Worm (Caenorhabditis elegans) whole organism, L3 larva: ENCODE data around the gene dgk-4.

Experiments
- R02D3.7 ChIP-seq: fragments of 150-350 bp; optimal IDR thresholded peaks from 2 replicates; lab custom pipeline; 2014; ENCODE audit warnings: missing biosample characterization, missing genetic modification characterization
- ZK546.5 ChIP-seq: sonication (generic microtip); optimal IDR thresholded peaks from 2 replicates; lab custom pipeline; 2017; ENCODE audit warnings: missing biosample characterization, missing genetic modification characterization
- fkh-10 ChIP-seq: sonication (generic microtip); optimal IDR thresholded peaks from 2 replicates; lab custom pipeline; 2017; ENCODE audit warnings: missing biosample characterization, missing genetic modification reagents, missing genetic modification characterization
- fos-1 ChIP-seq: fragments of 150-350 bp; optimal IDR thresholded peaks from 2 replicates; lab custom pipeline; 2014; ENCODE audit warnings: missing biosample characterization, missing genetic modification characterization
- nhr-11 ChIP-seq: fragments of 150-350 bp; optimal IDR thresholded peaks from 2 replicates; lab custom pipeline; 2014; ENCODE audit warnings: missing biosample characterization, missing genetic modification characterization
- nhr-23 ChIP-seq: fragments of 150-350 bp; optimal IDR thresholded peaks from 2 replicates; lab custom pipeline; 2014; ENCODE audit warnings: missing biosample characterization, missing genetic modification reagents, missing genetic modification characterization
- nhr-25 ChIP-seq: sonication (generic microtip); optimal IDR thresholded peaks from 2 replicates; lab custom pipeline; 2017; ENCODE audit warnings: missing biosample characterization, missing genetic modification characterization
- pha-4 ChIP-seq: fragments of 150-350 bp; optimal IDR thresholded peaks from 2 replicates; lab custom pipeline; 2014; ENCODE audit warnings: missing biosample characterization, missing genetic modification reagents, missing genetic modification characterization
- pqm-1 ChIP-seq: fragments of 150-350 bp; optimal IDR thresholded peaks from 2 replicates; lab custom pipeline; 2017; ENCODE audit warnings: missing biosample characterization, missing genetic modification characterization, inconsistent platforms
- unc-62 ChIP-seq: fragments of 150-350 bp; sonication (generic microtip); optimal IDR thresholded peaks from 4 replicates; lab custom pipeline; 2014; ENCODE audit warnings: missing biosample characterization, missing genetic modification reagents, missing genetic modification characterization

DNA sequence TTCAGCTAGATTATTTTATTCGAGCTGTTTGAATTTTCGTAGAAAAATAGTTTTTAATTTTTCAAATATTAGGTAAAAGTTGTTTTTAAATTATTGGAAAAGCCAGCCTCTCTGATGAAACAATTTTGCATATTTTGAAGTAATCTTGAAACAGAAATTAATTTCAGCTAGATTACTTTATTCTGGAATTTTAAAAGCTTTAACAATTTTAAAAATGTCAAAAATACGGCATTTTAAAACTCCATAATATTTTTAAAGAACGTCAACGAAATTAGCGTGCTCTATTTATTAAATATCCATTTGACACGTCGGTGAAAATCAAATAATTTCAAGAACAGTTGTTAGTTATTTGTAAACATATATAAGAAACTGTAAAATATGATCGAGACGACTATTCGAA, 28.3 kb upstream of the dgk-4 start, which contains the start of gene Y59H11AR.10:
- TF ChIP-seq fkh-10 (GFP tag; lab: Kevin White, UChicago): no peak
- TF ChIP-seq fos-1 (tag; lab: Kevin White, UChicago): no peak
- TF ChIP-seq nhr-11 (tag; lab: Kevin White, UChicago): no peak
- no peak for TF ChIP-seq pha-4
- no peak for TF ChIP-seq unc-62 (GFP tag; lab: Kevin White, UChicago)
- no peak for TF ChIP-seq nhr-25
- TF ChIP-seq ZK546.5 (tag; lab: Kevin White, UChicago): no peak
- TF ChIP-seq pqm-1 (tag; lab: Kevin White, UChicago): no peak
- no peak for TF ChIP-seq R02D3.7 (tag; lab: Kevin White, UChicago)
- no peak for TF ChIP-seq nhr-23
